Worm (Caenorhabditis elegans) whole organism, L3 larva: ENCODE measurements around the gene C03B1.13.

Experiments used
- R02D3.7 ChIP-seq: fragments of 150-350 bp; optimal IDR thresholded peaks from 2 replicates; lab custom pipeline; 2014; ENCODE audit warnings: missing biosample characterization, missing genetic modification characterization
- ZK546.5 ChIP-seq: sonication (generic microtip); optimal IDR thresholded peaks from 2 replicates; lab custom pipeline; 2017; ENCODE audit warnings: missing biosample characterization, missing genetic modification characterization
- ama-1 ChIP-seq: fragments of 150-350 bp; optimal IDR thresholded peaks from 2 replicates; lab custom pipeline; 2018
- ceh-16 ChIP-seq: sonication (generic microtip); optimal IDR thresholded peaks from 2 replicates; lab custom pipeline; 2017; ENCODE audit warnings: missing biosample characterization, missing genetic modification characterization
- ceh-28 ChIP-seq: fragments of 150-350 bp; optimal IDR thresholded peaks from 2 replicates; lab custom pipeline; 2014; ENCODE audit warnings: missing biosample characterization, missing genetic modification reagents, missing genetic modification characterization
- ceh-82 ChIP-seq: fragments of 150-350 bp; optimal IDR thresholded peaks from 2 replicates; lab custom pipeline; 2014; ENCODE audit warnings: missing biosample characterization, missing genetic modification characterization
- daf-12 ChIP-seq: fragments of 150-350 bp; optimal IDR thresholded peaks from 2 replicates; lab custom pipeline; 2014; ENCODE audit warnings: missing biosample characterization, missing genetic modification reagents, missing genetic modification characterization
- egl-27 ChIP-seq: sonication (generic microtip); optimal IDR thresholded peaks from 4 replicates; lab custom pipeline; 2017; ENCODE audit warnings: missing biosample characterization, missing genetic modification reagents, missing genetic modification characterization
- elt-2 ChIP-seq: sonication (generic microtip); optimal IDR thresholded peaks from 2 replicates; lab custom pipeline; 2016; ENCODE audit warnings: missing genetic modification reagents, mild to moderate bottlenecking, missing genetic modification characterization, missing compliant biosample characterization
- elt-3 ChIP-seq, 3 experiments: fragments of 150-350 bp in 1 of 3; sonication (generic microtip) in 2 of 3; optimal IDR thresholded peaks; 2 replicates in 2 of 3; 4 replicates in 1 of 3; lab custom pipeline; 2014 to 2017; ENCODE audit warnings: missing biosample characterization in 3 of 3, missing genetic modification characterization in 3 of 3
- eor-1 ChIP-seq, 2 experiments: fragments of 150-350 bp; optimal IDR thresholded peaks; 2 replicates each; lab custom pipeline; 2014 to 2018; ENCODE audit warnings: missing biosample characterization in 2 of 2, missing genetic modification characterization in 2 of 2
- fkh-10 ChIP-seq: sonication (generic microtip); optimal IDR thresholded peaks from 2 replicates; lab custom pipeline; 2017; ENCODE audit warnings: missing biosample characterization, missing genetic modification reagents, missing genetic modification characterization
- hmg-11 ChIP-seq: sonication (generic microtip); optimal IDR thresholded peaks from 2 replicates; lab custom pipeline; 2016; ENCODE audit warnings: missing genetic modification characterization, missing compliant biosample characterization
- jun-1 ChIP-seq: fragments of 150-350 bp; optimal IDR thresholded peaks from 2 replicates; lab custom pipeline; 2014; ENCODE audit warnings: missing biosample characterization, missing genetic modification reagents, missing genetic modification characterization
- lin-39 ChIP-seq: fragments of 150-350 bp; optimal IDR thresholded peaks from 2 replicates; lab custom pipeline; 2018; ENCODE audit warnings: missing biosample characterization, missing genetic modification reagents, missing genetic modification characterization
- lsy-12 ChIP-seq: sonication (generic microtip); optimal IDR thresholded peaks from 2 replicates; lab custom pipeline; 2016; ENCODE audit warnings: mild to moderate bottlenecking, missing genetic modification characterization, missing compliant biosample characterization
- mml-1 ChIP-seq: fragments of 150-350 bp; sonication (generic microtip); optimal IDR thresholded peaks from 3 replicates; lab custom pipeline; 2014; ENCODE audit warnings: missing biosample characterization, missing genetic modification characterization
- nfya-1 ChIP-seq: sonication (generic microtip); optimal IDR thresholded peaks from 2 replicates; lab custom pipeline; 2017; ENCODE audit warnings: missing genetic modification characterization, mild to moderate bottlenecking, missing compliant biosample characterization, antibody characterized with exemption, moderate library complexity; ENCODE audit not compliant: insufficient read depth
- nhr-12 ChIP-seq: fragments of 150-350 bp; optimal IDR thresholded peaks from 2 replicates; lab custom pipeline; 2014; ENCODE audit warnings: missing biosample characterization, missing genetic modification characterization
- nhr-23 ChIP-seq: fragments of 150-350 bp; optimal IDR thresholded peaks from 2 replicates; lab custom pipeline; 2014; ENCODE audit warnings: missing biosample characterization, missing genetic modification reagents, missing genetic modification characterization
- nhr-237 ChIP-seq: fragments of 150-350 bp; optimal IDR thresholded peaks from 2 replicates; lab custom pipeline; 2014; ENCODE audit warnings: missing biosample characterization, missing genetic modification characterization
- nhr-25 ChIP-seq: sonication (generic microtip); optimal IDR thresholded peaks from 2 replicates; lab custom pipeline; 2017; ENCODE audit warnings: missing biosample characterization, missing genetic modification characterization
- nhr-43 ChIP-seq: sonication (generic microtip); optimal IDR thresholded peaks from 2 replicates; lab custom pipeline; 2016; ENCODE audit warnings: mild to moderate bottlenecking, missing genetic modification characterization, missing compliant biosample characterization; ENCODE audit not compliant: poor library complexity, severe bottlenecking
- nhr-67 ChIP-seq: fragments of 150-350 bp; optimal IDR thresholded peaks from 2 replicates; lab custom pipeline; 2014; ENCODE audit warnings: missing biosample characterization, missing genetic modification characterization
- pha-4 ChIP-seq: fragments of 150-350 bp; optimal IDR thresholded peaks from 2 replicates; lab custom pipeline; 2014; ENCODE audit warnings: missing biosample characterization, missing genetic modification reagents, missing genetic modification characterization
- pqm-1 ChIP-seq: fragments of 150-350 bp; optimal IDR thresholded peaks from 2 replicates; lab custom pipeline; 2017; ENCODE audit warnings: missing biosample characterization, missing genetic modification characterization, inconsistent platforms
- sea-2 ChIP-seq: fragments of 150-350 bp; sonication (generic microtip); optimal IDR thresholded peaks from 4 replicates; lab custom pipeline; 2014; ENCODE audit warnings: missing biosample characterization, missing genetic modification reagents, missing genetic modification characterization
- snpc-4 ChIP-seq: fragments of 150-350 bp; optimal IDR thresholded peaks from 2 replicates; lab custom pipeline; 2014; ENCODE audit warnings: missing biosample characterization, missing genetic modification characterization
- tbx-2 ChIP-seq: sonication (generic microtip); optimal IDR thresholded peaks from 2 replicates; lab custom pipeline; 2016; ENCODE audit warnings: mild to moderate bottlenecking, missing genetic modification characterization, missing compliant biosample characterization
- unc-39 ChIP-seq: sonication (generic microtip); optimal IDR thresholded peaks from 4 replicates; lab custom pipeline; 2017; ENCODE audit warnings: missing biosample characterization, missing genetic modification characterization
- unc-62 ChIP-seq: fragments of 150-350 bp; sonication (generic microtip); optimal IDR thresholded peaks from 4 replicates; lab custom pipeline; 2014; ENCODE audit warnings: missing biosample characterization, missing genetic modification reagents, missing genetic modification characterization
- ztf-11 ChIP-seq: fragments of 150-350 bp; optimal IDR thresholded peaks from 2 replicates; lab custom pipeline; 2014; ENCODE audit warnings: missing biosample characterization, missing genetic modification characterization
- ztf-4 ChIP-seq: fragments of 150-350 bp; optimal IDR thresholded peaks from 2 replicates; lab custom pipeline; 2014; ENCODE audit warnings: missing biosample characterization, missing genetic modification characterization

C03B1.13 gene

ce11 chrX:6291632-6292031, 46.2 kb downstream of the C03B1.13 start, which contains the start of gene lev-9:
TSS of gene lev-9 (minus strand) at chrX:6291732.
- no peak for TF ChIP-seq jun-1 (tag; lab: Kevin White, UChicago)
- TF ChIP-seq fkh-10 = no peak
- TF ChIP-seq lsy-12 (tag; lab: Kevin White, UChicago) = no peak
- TF ChIP-seq nhr-67 = no peak
- no peak for TF ChIP-seq egl-27
- TF ChIP-seq hmg-11 (tag; lab: Kevin White, UChicago) = no peak
- no peak for TF ChIP-seq ceh-16 (tag; lab: Kevin White, UChicago)
- no peak for TF ChIP-seq unc-62
- TF ChIP-seq unc-39 (tag; lab: Kevin White, UChicago) = no peak
- TF ChIP-seq sea-2 = no peak
- no peak for TF ChIP-seq ztf-11 (tag; lab: Kevin White, UChicago)
- no peak for TF ChIP-seq ceh-82 (tag; lab: Kevin White, UChicago)
- no peak for TF ChIP-seq ceh-28 (tag; lab: Kevin White, UChicago)

DNA sequence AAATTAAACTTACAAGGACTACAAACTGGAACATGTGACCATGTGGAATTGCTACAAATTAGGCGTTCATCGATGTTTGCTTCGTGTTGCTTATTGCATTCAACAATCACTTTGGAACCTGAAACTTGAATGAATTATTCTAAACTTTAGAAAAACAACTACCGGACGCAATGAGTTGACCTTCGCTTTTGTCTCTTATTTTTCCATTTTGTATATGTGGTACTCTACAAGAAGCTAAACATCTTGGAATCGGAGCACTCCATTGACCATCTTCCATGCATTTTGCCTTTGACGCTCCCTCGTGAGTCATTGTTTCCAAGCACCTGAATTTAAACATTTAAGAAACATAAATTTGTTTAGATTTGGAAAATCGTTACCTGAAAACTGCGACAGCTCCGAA, 48.8 kb downstream of the C03B1.13 start:
- no peak for TF ChIP-seq hmg-11 (tag; lab: Kevin White, UChicago)
- no peak for TF ChIP-seq eor-1 (tag; optimal IDR thresholded peaks at IDR 0.05; lab: Kevin White, UChicago)
- TF ChIP-seq lsy-12 (tag; lab: Kevin White, UChicago) = no peak
- no peak for TF ChIP-seq ztf-4 (tag; lab: Kevin White, UChicago)
- TF ChIP-seq nfya-1 (tag; lab: Kevin White, UChicago) = no peak
- no peak for TF ChIP-seq ceh-82 (tag; lab: Kevin White, UChicago)
- TF ChIP-seq ZK546.5 (tag; lab: Kevin White, UChicago) = no peak
- no peak for TF ChIP-seq nhr-67
- TF ChIP-seq ama-1 (lab: Kevin White, UChicago) = no peak
- TF ChIP-seq lin-39 (tag; lab: Kevin White, UChicago) = no peak
- TF ChIP-seq elt-3 (tag; optimal IDR thresholded peaks at IDR 0.05; lab: Kevin White, UChicago) = no peak
- TF ChIP-seq nhr-237 = no peak
- no peak for TF ChIP-seq elt-2 (tag; lab: Kevin White, UChicago)
- no peak for TF ChIP-seq nhr-12 (tag; lab: Kevin White, UChicago)
- no peak for TF ChIP-seq nhr-25 (tag; lab: Kevin White, UChicago)

DNA sequence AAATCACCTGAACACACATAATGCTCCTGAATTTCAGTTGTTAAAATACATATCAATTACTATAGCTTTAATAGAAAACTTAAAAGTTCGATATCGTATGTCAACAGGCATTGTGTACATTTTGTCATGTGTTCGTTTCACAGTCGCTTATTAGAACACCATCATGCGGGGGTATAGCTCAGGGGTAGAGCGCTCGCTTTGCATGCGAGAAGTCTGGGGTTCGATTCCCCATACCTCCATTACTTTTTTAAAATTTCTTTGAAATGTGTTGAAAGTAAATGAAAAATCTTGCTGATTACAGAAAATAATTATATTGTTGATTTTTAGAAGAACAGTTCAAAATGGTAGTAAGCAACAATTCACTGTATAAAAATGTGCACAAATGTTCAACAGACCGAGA, 51.7 kb downstream of the C03B1.13 start:
- TF ChIP-seq fkh-10 (no peak), nhr-23 (tag; lab: Kevin White, UChicago) (peak; percentile 12), nhr-43 (tag; lab: Kevin White, UChicago) (peak; percentile 56), R02D3.7 (no peak), jun-1 (tag; lab: Kevin White, UChicago) (no peak), hmg-11 (tag; lab: Kevin White, UChicago) (peak; percentile 0), mml-1 (tag; lab: Kevin White, UChicago) (no peak), pha-4 (no peak), tbx-2 (peak; percentile 31), nhr-12 (tag; lab: Kevin White, UChicago) (no peak), lin-39 (tag; lab: Kevin White, UChicago) (no peak), pqm-1 (tag; lab: Kevin White, UChicago) (no peak), elt-2 (tag; lab: Kevin White, UChicago) (peak; percentile 24), ama-1 (lab: Kevin White, UChicago) (no peak), daf-12 (no peak), lsy-12 (tag; lab: Kevin White, UChicago) (no peak), snpc-4 (no peak), nhr-25 (tag; lab: Kevin White, UChicago) (peak; percentile 49), ztf-11 (tag; lab: Kevin White, UChicago) (no peak)
